Worm (Caenorhabditis elegans) whole organism, L1 larva: ENCODE measurements around the gene dlc-3.

ENCODE experiments used
- alr-1 ChIP-seq: fragments of 200-800 bp; sonication (Bioruptor generic); optimal IDR thresholded peaks from 2 replicates; lab custom pipeline; 2018; ENCODE audit warnings: borderline replicate concordance, mild to moderate bottlenecking, missing genetic modification characterization, missing compliant biosample characterization
- ets-5 ChIP-seq: fragments of 200-800 bp; sonication (Bioruptor generic); IDR thresholded peaks from 2 replicates; pipeline ENCODE4 v1.3.6; 2022; ENCODE audit warnings: missing genetic modification characterization, missing compliant biosample characterization
- fkh-10 ChIP-seq: sonication (generic microtip); optimal IDR thresholded peaks from 2 replicates; lab custom pipeline; 2017; ENCODE audit warnings: missing biosample characterization, missing genetic modification reagents, missing genetic modification characterization
- lin-13 ChIP-seq: fragments of 150-350 bp; optimal IDR thresholded peaks from 2 replicates; lab custom pipeline; 2014; ENCODE audit warnings: missing biosample characterization, missing genetic modification reagents, missing genetic modification characterization
- lin-15B ChIP-seq: fragments of 150-350 bp; sonication (generic microtip); optimal IDR thresholded peaks from 3 replicates; lab custom pipeline; 2014; ENCODE audit warnings: missing biosample characterization, missing genetic modification characterization
- lin-35 ChIP-seq, 2 experiments: fragments of 150-350 bp; optimal IDR thresholded peaks; 2 replicates each; lab custom pipeline; 2014; ENCODE audit warnings: missing biosample characterization in 2 of 2, missing genetic modification characterization in 2 of 2, missing genetic modification reagents in 2 of 2
- lsy-2 ChIP-seq, 2 experiments: fragments of 150-350 bp; optimal IDR thresholded peaks; 2 replicates each; lab custom pipeline; 2014; ENCODE audit warnings: missing biosample characterization in 2 of 2, missing genetic modification characterization in 2 of 2
- mab-9 ChIP-seq: fragments of 200-800 bp; sonication (Bioruptor generic); IDR thresholded peaks from 2 replicates; pipeline ENCODE4 v1.3.6; 2022; ENCODE audit warnings: missing genetic modification reagents, missing genetic modification characterization, missing compliant biosample characterization
- nhr-28 ChIP-seq: fragments of 150-350 bp; optimal IDR thresholded peaks from 2 replicates; lab custom pipeline; 2014; ENCODE audit warnings: missing biosample characterization, missing genetic modification characterization
- nhr-85 ChIP-seq: sonication (generic microtip); peaks from one replicate; lab custom pipeline; 2016; ENCODE audit warnings: missing genetic modification characterization, inconsistent platforms, missing compliant biosample characterization
- pqm-1 ChIP-seq: sonication (generic microtip); optimal IDR thresholded peaks from 3 replicates; lab custom pipeline; 2017; ENCODE audit warnings: missing biosample characterization, missing genetic modification characterization
- sox-4 ChIP-seq: sonication (generic microtip); optimal IDR thresholded peaks from 2 replicates; lab custom pipeline; 2016; ENCODE audit warnings: missing genetic modification characterization, missing compliant biosample characterization
- unc-86 ChIP-seq: sonication (generic microtip); optimal IDR thresholded peaks from 2 replicates; lab custom pipeline; 2016; ENCODE audit warnings: missing genetic modification characterization, missing compliant biosample characterization
- zag-1 ChIP-seq: fragments of 150-350 bp; optimal IDR thresholded peaks from 2 replicates; lab custom pipeline; 2014; ENCODE audit warnings: missing biosample characterization, missing genetic modification characterization

DNA sequence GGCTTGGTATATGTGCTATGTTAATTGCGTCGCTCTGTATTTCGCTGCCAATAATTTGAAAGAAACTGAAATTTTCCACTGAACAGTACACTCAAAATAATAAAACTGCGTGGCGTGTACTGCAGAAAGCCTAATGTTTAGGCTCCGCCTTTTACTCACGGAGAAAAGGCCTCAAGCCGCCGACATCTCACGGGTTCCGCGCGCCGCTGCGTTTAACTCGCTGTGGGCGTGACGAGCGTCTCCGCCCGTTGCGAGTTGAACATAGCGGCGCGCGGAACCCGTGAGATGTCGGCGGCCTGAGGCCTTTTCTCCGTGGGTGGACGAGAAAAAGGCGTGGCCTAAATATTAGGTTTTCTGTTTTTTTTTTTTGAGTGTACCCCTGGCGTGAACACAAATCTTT, 47.4 kb upstream of the dlc-3 start:
- TF ChIP-seq mab-9 (no peak), pqm-1 (tag; lab: Kevin White, UChicago) (no peak), lin-13 (no peak), lsy-2 (tag; optimal IDR thresholded peaks at IDR 0.05; lab: Kevin White, UChicago) (no peak), nhr-28 (no peak), lin-35 (GFP tag; optimal IDR thresholded peaks at IDR 0.05; lab: Kevin White, UChicago) (no peak), zag-1 (tag; lab: Kevin White, UChicago) (no peak), ets-5 (GFP tag; lab: Robert Waterston, UW) (no peak), fkh-10 (no peak), unc-86 (no peak), lin-15B (tag; lab: Kevin White, UChicago) (no peak), nhr-85 (tag; lab: Kevin White, UChicago) (no peak), sox-4 (no peak), alr-1 (tag; lab: Kevin White, UChicago) (no peak)
